Fruit fly (Drosophila melanogaster) whole organism, embryonic: ENCODE results near the gene kra.

Experiments
- BtbVII ChIP-seq: fragments of 200-800 bp; sonication (Bioruptor generic); optimal IDR thresholded peaks from 3 replicates; lab custom pipeline; 2017; ENCODE audit warnings: missing biosample characterization, mild to moderate bottlenecking, missing genetic modification characterization
- CG11696 ChIP-seq: fragments of 200-800 bp; sonication (Bioruptor generic); IDR thresholded peaks from 2 replicates; pipeline ENCODE4 v1.3.6; 2022; ENCODE audit warnings: missing biosample characterization, missing genetic modification characterization
- CG12104 ChIP-seq: fragments of 200-800 bp; sonication (Bioruptor generic); optimal IDR thresholded peaks from 3 replicates; lab custom pipeline; 2016; ENCODE audit warnings: missing biosample characterization, missing genetic modification characterization
- CG12744 ChIP-seq: fragments of 200-800 bp; sonication (Bioruptor generic); optimal IDR thresholded peaks from 2 replicates; lab custom pipeline; 2016; ENCODE audit warnings: missing biosample characterization, missing genetic modification characterization
- CG13123 ChIP-seq: fragments of 200-800 bp; sonication (Bioruptor generic); optimal IDR thresholded peaks from 2 replicates; lab custom pipeline; 2016; ENCODE audit warnings: missing biosample characterization, missing genetic modification characterization
- CG14667 ChIP-seq: fragments of 200-800 bp; sonication (Bioruptor generic); IDR thresholded peaks from 2 replicates; pipeline ENCODE4 v1.3.6; 2022; ENCODE audit warnings: missing biosample characterization, missing genetic modification characterization
- CG17359 ChIP-seq: fragments of 200-800 bp; sonication (Bioruptor generic); optimal IDR thresholded peaks from 3 replicates; lab custom pipeline; 2018; ENCODE audit warnings: missing biosample characterization, mild to moderate bottlenecking, missing genetic modification characterization, moderate library complexity
- CG2678 ChIP-seq: fragments of 200-800 bp; sonication (Bioruptor generic); optimal IDR thresholded peaks from 3 replicates; lab custom pipeline; 2019; ENCODE audit warnings: missing biosample characterization, mild to moderate bottlenecking, missing genetic modification characterization, moderate library complexity
- CG30020 ChIP-seq: fragments of 200-800 bp; optimal IDR thresholded peaks from 2 replicates; lab custom pipeline; 2019; ENCODE audit warnings: missing biosample characterization, mild to moderate bottlenecking, missing genetic modification characterization, moderate library complexity
- CG31224 ChIP-seq: fragments of 200-800 bp; sonication (Bioruptor generic); IDR thresholded peaks from 2 replicates; pipeline ENCODE4 v1.3.6; 2022; ENCODE audit warnings: missing biosample characterization, missing genetic modification characterization
- CG3163 ChIP-seq: fragments of 200-800 bp; sonication (Bioruptor generic); optimal IDR thresholded peaks from 3 replicates; lab custom pipeline; 2016; ENCODE audit warnings: missing biosample characterization, missing genetic modification characterization
- CG5180 ChIP-seq: fragments of 200-800 bp; sonication (Bioruptor generic); optimal IDR thresholded peaks from 3 replicates; lab custom pipeline; 2017; ENCODE audit warnings: missing biosample characterization, missing genetic modification characterization, mild to moderate bottlenecking, moderate library complexity, missing genetic modification reagents
- CG9876 ChIP-seq: fragments of 200-800 bp; sonication (Bioruptor generic); optimal IDR thresholded peaks from 2 replicates; lab custom pipeline; 2016; ENCODE audit warnings: missing biosample characterization, missing genetic modification characterization
- CTCF ChIP-seq: fragments of 200-800 bp; sonication (Bioruptor generic); optimal IDR thresholded peaks from 2 replicates; lab custom pipeline; 2017; ENCODE audit warnings: missing biosample characterization, mild to moderate bottlenecking, missing genetic modification characterization, moderate library complexity
- Dad ChIP-seq: fragments of 200-800 bp; sonication (Bioruptor generic); optimal IDR thresholded peaks from 3 replicates; lab custom pipeline; 2016; ENCODE audit warnings: missing biosample characterization, missing genetic modification characterization
- Doc3 ChIP-seq: fragments of 200-800 bp; sonication (Bioruptor generic); IDR thresholded peaks from 3 replicates; pipeline ENCODE4 v1.3.6; 2022; ENCODE audit warnings: missing biosample characterization, missing genetic modification characterization; ENCODE audit not compliant: partially characterized antibody
- E2f2 ChIP-seq: fragments of 200-800 bp; sonication (Bioruptor generic); IDR thresholded peaks from 2 replicates; pipeline ENCODE4 v1.3.6; 2022; ENCODE audit warnings: missing biosample characterization, missing genetic modification characterization
- Eip74EF ChIP-seq, 2 experiments: fragments of 200-800 bp in 1 of 2; fragments of >200 bp in 1 of 2; sonication (Bioruptor generic) in 1 of 2; optimal IDR thresholded peaks; 2 replicates each; lab custom pipeline; 2017 to 2019; ENCODE audit warnings: missing biosample characterization in 2 of 2, missing genetic modification characterization in 2 of 2, mild to moderate bottlenecking in 1 of 2, moderate library complexity in 1 of 2
- HLHmδ ChIP-seq: fragments of 200-800 bp; sonication (Bioruptor generic); optimal IDR thresholded peaks from 2 replicates; lab custom pipeline; 2018; ENCODE audit warnings: missing biosample characterization, mild to moderate bottlenecking, missing genetic modification characterization, moderate library complexity
- Hey ChIP-seq: fragments of 200-800 bp; sonication (Bioruptor generic); optimal IDR thresholded peaks from 3 replicates; lab custom pipeline; 2018; ENCODE audit warnings: missing biosample characterization, mild to moderate bottlenecking, missing genetic modification characterization
- Hr78 ChIP-seq, 2 experiments: fragments of 200-800 bp in 1 of 2; fragments of >200 bp in 1 of 2; sonication (Bioruptor generic) in 1 of 2; optimal IDR thresholded peaks; 2 replicates each; lab custom pipeline; 2017 to 2019; ENCODE audit warnings: missing biosample characterization in 2 of 2, missing genetic modification characterization in 2 of 2, mild to moderate bottlenecking in 1 of 2, moderate library complexity in 1 of 2
- Med ChIP-seq: fragments of 200-800 bp; sonication (Bioruptor generic); peaks from one replicate; lab custom pipeline; 2016; ENCODE audit warnings: missing biosample characterization, missing genetic modification characterization, mild to moderate bottlenecking, inconsistent platforms, moderate library complexity
- Nf-YC ChIP-seq: fragments of 200-800 bp; optimal IDR thresholded peaks from 3 replicates; lab custom pipeline; 2019; ENCODE audit warnings: missing biosample characterization, mild to moderate bottlenecking, missing genetic modification characterization, moderate library complexity
- NfI ChIP-seq: fragments of 200-800 bp; sonication (Bioruptor generic); optimal IDR thresholded peaks from 3 replicates; lab custom pipeline; 2018; ENCODE audit warnings: missing biosample characterization, mild to moderate bottlenecking, missing genetic modification characterization, moderate library complexity
- Sox100B ChIP-seq: fragments of 200-800 bp; sonication (Bioruptor generic); optimal IDR thresholded peaks from 3 replicates; lab custom pipeline; 2018; ENCODE audit warnings: missing biosample characterization, mild to moderate bottlenecking, missing genetic modification characterization
- Sox102F ChIP-seq: fragments of 200-800 bp; sonication (Bioruptor generic); optimal IDR thresholded peaks from 2 replicates; lab custom pipeline; 2018; ENCODE audit warnings: missing biosample characterization, mild to moderate bottlenecking, missing genetic modification characterization, moderate library complexity
- Vsx1 ChIP-seq: fragments of 200-800 bp; sonication (Bioruptor generic); optimal IDR thresholded peaks from 2 replicates; lab custom pipeline; 2017; ENCODE audit warnings: missing biosample characterization, mild to moderate bottlenecking, missing genetic modification characterization, missing genetic modification reagents
- al ChIP-seq: fragments of 200-800 bp; sonication (Bioruptor generic); IDR thresholded peaks from 2 replicates; pipeline ENCODE4 v1.3.6; 2022; ENCODE audit warnings: missing biosample characterization, missing genetic modification characterization
- ase ChIP-seq: fragments of 200-800 bp; sonication (Bioruptor generic); IDR thresholded peaks from 3 replicates; pipeline ENCODE4 v1.3.6; 2022; ENCODE audit warnings: missing biosample characterization, missing genetic modification characterization
- ash1 ChIP-seq: fragments of 200-800 bp; sonication (Bioruptor generic); optimal IDR thresholded peaks from 2 replicates; lab custom pipeline; 2018; ENCODE audit warnings: missing biosample characterization, mild to moderate bottlenecking, missing genetic modification characterization
- az2 ChIP-seq: fragments of 200-800 bp; sonication (Bioruptor generic); optimal IDR thresholded peaks from 3 replicates; lab custom pipeline; 2016; ENCODE audit warnings: missing biosample characterization, missing genetic modification characterization
- croc ChIP-seq: fragments of 200-800 bp; sonication (Bioruptor generic); conservative IDR thresholded peaks from 3 replicates; pipeline ENCODE4 v1.3.6; 2022; ENCODE audit warnings: missing biosample characterization, missing genetic modification characterization
- fru ChIP-seq: fragments of >200 bp; optimal IDR thresholded peaks from 2 replicates; lab custom pipeline; 2017
- gem ChIP-seq: fragments of 200-800 bp; sonication (Bioruptor generic); optimal IDR thresholded peaks from 2 replicates; lab custom pipeline; 2019; ENCODE audit warnings: missing biosample characterization, mild to moderate bottlenecking, missing genetic modification characterization, moderate library complexity
- gt ChIP-seq: fragments of 200-800 bp; sonication (Bioruptor generic); IDR thresholded peaks from 2 replicates; pipeline ENCODE4 v1.3.6; 2022; ENCODE audit warnings: missing biosample characterization, missing genetic modification characterization
- hb ChIP-seq: fragments of 200-800 bp; sonication (Bioruptor generic); IDR thresholded peaks from 3 replicates; pipeline ENCODE4 v1.3.6; 2022; ENCODE audit warnings: missing biosample characterization, missing genetic modification characterization; ENCODE audit not compliant: partially characterized antibody
- jing ChIP-seq: fragments of 200-800 bp; sonication (Bioruptor generic); optimal IDR thresholded peaks from 2 replicates; lab custom pipeline; 2018; ENCODE audit warnings: missing biosample characterization, mild to moderate bottlenecking, missing genetic modification characterization
- odd ChIP-seq: fragments of 200-800 bp; sonication (Bioruptor generic); optimal IDR thresholded peaks from 2 replicates; lab custom pipeline; 2017; ENCODE audit warnings: missing biosample characterization, mild to moderate bottlenecking, missing genetic modification characterization
- pnt ChIP-seq: fragments of 200-800 bp; sonication (Bioruptor generic); optimal IDR thresholded peaks from 3 replicates; lab custom pipeline; 2016; ENCODE audit warnings: missing biosample characterization, missing genetic modification characterization
- pum ChIP-seq: fragments of 200-800 bp; sonication (Bioruptor generic); optimal IDR thresholded peaks from 2 replicates; lab custom pipeline; 2016; ENCODE audit warnings: missing biosample characterization, missing genetic modification characterization
- repo ChIP-seq: fragments of 200-800 bp; sonication (Bioruptor generic); optimal IDR thresholded peaks from 2 replicates; lab custom pipeline; 2016; ENCODE audit warnings: missing biosample characterization, missing genetic modification characterization
- row ChIP-seq: fragments of 200-800 bp; sonication (Bioruptor generic); IDR thresholded peaks from 3 replicates; pipeline ENCODE4 v1.3.6; 2022; ENCODE audit warnings: missing biosample characterization, missing genetic modification characterization
- salm ChIP-seq: fragments of 200-800 bp; sonication (Bioruptor generic); optimal IDR thresholded peaks from 2 replicates; lab custom pipeline; 2018; ENCODE audit warnings: missing biosample characterization, mild to moderate bottlenecking, missing genetic modification characterization
- stwl ChIP-seq: fragments of 200-800 bp; sonication (Bioruptor generic); optimal IDR thresholded peaks from 3 replicates; lab custom pipeline; 2018; ENCODE audit warnings: missing biosample characterization, mild to moderate bottlenecking, missing genetic modification characterization, moderate library complexity
- tap ChIP-seq: fragments of 200-800 bp; optimal IDR thresholded peaks from 3 replicates; lab custom pipeline; 2019; ENCODE audit warnings: missing biosample characterization, mild to moderate bottlenecking, missing genetic modification characterization, moderate library complexity
- tin ChIP-seq: fragments of 200-800 bp; sonication (Bioruptor generic); optimal IDR thresholded peaks from 3 replicates; lab custom pipeline; 2016; ENCODE audit warnings: missing biosample characterization, missing genetic modification characterization
- trh ChIP-seq: fragments of 200-800 bp; sonication (Bioruptor generic); optimal IDR thresholded peaks from 2 replicates; lab custom pipeline; 2016; ENCODE audit warnings: missing biosample characterization, missing genetic modification characterization
- zen ChIP-seq: fragments of 200-800 bp; sonication (Bioruptor generic); optimal IDR thresholded peaks from 3 replicates; lab custom pipeline; 2018; ENCODE audit warnings: missing biosample characterization, mild to moderate bottlenecking, missing genetic modification characterization, moderate library complexity
- zf30C ChIP-seq: fragments of 200-800 bp; sonication (Bioruptor generic); optimal IDR thresholded peaks from 3 replicates; lab custom pipeline; 2018; ENCODE audit warnings: missing biosample characterization, mild to moderate bottlenecking, missing genetic modification characterization

The kra gene

DNA sequence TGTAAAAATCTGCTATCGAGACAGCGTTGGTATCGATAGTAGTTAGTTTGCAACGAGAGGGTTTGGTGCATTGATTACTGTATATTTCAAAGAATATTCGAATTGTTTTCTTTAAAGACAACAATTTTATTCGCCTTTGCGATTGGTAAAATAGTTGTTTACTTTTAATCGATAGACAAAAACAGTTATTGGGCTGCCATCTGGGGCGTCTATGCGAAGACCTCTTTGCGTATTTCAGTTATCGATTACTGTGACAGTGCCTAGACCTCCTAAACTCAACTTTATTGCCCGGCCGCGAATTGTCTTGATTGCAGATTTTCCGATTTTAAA is 12.1 kb upstream of the kra start, which contains the start of gene Atu (continued):
- TF ChIP-seq al (no peak), odd (GFP tag; lab: Kevin White, UChicago) (no peak), CG17359 (tag; lab: Kevin White, UChicago) (peak; percentile 24), az2 (GFP tag; lab: Kevin White, UChicago) (no peak), zen (tag; lab: Kevin White, UChicago) (peak; percentile 26), CG12104 (no peak), CG13123 (GFP tag; lab: Kevin White, UChicago) (no peak), fru (no peak), croc (GFP tag; lab: Robert Waterston, UW) (no peak), Hey (tag; lab: Kevin White, UChicago) (no peak), Sox102F (no peak), CG14667 (GFP tag; lab: Robert Waterston, UW) (no peak), pnt (GFP tag; lab: Kevin White, UChicago) (no peak), CG31224 (GFP tag; lab: Robert Waterston, UW) (no peak), jing (GFP tag; lab: Kevin White, UChicago) (no peak), Eip74EF (GFP tag; optimal IDR thresholded peaks at IDR 0.05; lab: Kevin White, UChicago) (no peak), salm (tag; lab: Kevin White, UChicago) (no peak), pum (GFP tag; lab: Kevin White, UChicago) (no peak), Hr78 (GFP tag; optimal IDR thresholded peaks at IDR 0.05; lab: Kevin White, UChicago) (peak in 1 of 2 experiments; percentile 22), gt (no peak), CG30020 (tag; lab: Kevin White, UChicago) (peak; percentile 58), E2f2 (peak; percentile 31; the same call in 1 of the 2 replicates), stwl (tag; lab: Kevin White, UChicago) (peak; percentile 60), CG11696 (GFP tag; lab: Robert Waterston, UW) (no peak), tin (GFP tag; lab: Kevin White, UChicago) (peak; percentile 28), Vsx1 (GFP tag; lab: Kevin White, UChicago) (no peak), gem (tag; lab: Kevin White, UChicago) (no peak), ash1 (GFP tag; lab: Kevin White, UChicago) (no peak), hb (GFP tag; lab: Robert Waterston, UW) (peak; percentile 94), trh (GFP tag; lab: Kevin White, UChicago) (no peak), CG5180 (GFP tag; lab: Kevin White, UChicago) (no peak), CG9876 (GFP tag; lab: Kevin White, UChicago) (no peak), Med (GFP tag; lab: Kevin White, UChicago) (peak; percentile 91), CG2678 (tag; lab: Kevin White, UChicago) (peak; percentile 38), CG12744 (no peak), Dad (GFP tag; lab: Kevin White, UChicago) (peak; percentile 32), tap (tag; lab: Kevin White, UChicago) (no peak), NfI (GFP tag; lab: Kevin White, UChicago) (peak; percentile 27), ase (GFP tag; lab: Robert Waterston, UW) (no peak), CTCF (GFP tag; lab: Kevin White, UChicago) (no peak), repo (GFP tag; lab: Kevin White, UChicago) (no peak), Doc3 (GFP tag; lab: Robert Waterston, UW) (peak; percentile 92), Sox100B (GFP tag; lab: Kevin White, UChicago) (no peak), HLHmδ (GFP tag; lab: Kevin White, UChicago) (no peak), BtbVII (GFP tag; lab: Kevin White, UChicago) (no peak), Nf-YC (peak; percentile 52), row (peak; percentile 62), CG3163 (GFP tag; lab: Kevin White, UChicago) (no peak), zf30C (GFP tag; lab: Kevin White, UChicago) (no peak)
- TF ChIP-seq, all 482 proteins: peak for 161
